Fruit fly (Drosophila melanogaster): ENCODE results near the gene Pkc98E.

Pkc98E gene

dm6 chr3R:29072834-29073233 lies 33.9 kb downstream of the Pkc98E start (continued):
- TF ChIP-seq Lpt (GFP tag; optimal IDR thresholded peaks at IDR 0.05), result peak; percentile 52
- TF ChIP-seq CG6854 (GFP tag; optimal IDR thresholded peaks at IDR 0.05), result no peak
- 0 out of 3 replicates have a peak, but pooled peaks have one; percentile 27 for TF ChIP-seq CG8119 (GFP tag; IDR thresholded peaks at IDR 0.05)
- TF ChIP-seq svp (GFP tag), result no peak
- TF ChIP-seq Eip78C (GFP tag), result peak; percentile 65
- peak; percentile 21 for TF ChIP-seq Eip75B (GFP tag; optimal IDR thresholded peaks at IDR 0.05)
- TF ChIP-seq acj6 (GFP tag; optimal IDR thresholded peaks at IDR 0.05), result no peak
- TF ChIP-seq Gug (GFP tag; IDR thresholded peaks at IDR 0.05), result no peak
- no peak for TF ChIP-seq Eip93F (GFP tag; optimal IDR thresholded peaks at IDR 0.05)
- peak; percentile 19 for TF ChIP-seq CG32006 (GFP tag; optimal IDR thresholded peaks at IDR 0.05)
- no peak for TF ChIP-seq esn (GFP tag; optimal IDR thresholded peaks at IDR 0.05)
- no peak for TF ChIP-seq net (GFP tag; optimal IDR thresholded peaks at IDR 0.05)
- TF ChIP-seq CG34406 (GFP tag; optimal IDR thresholded peaks at IDR 0.05), result no peak
- TF ChIP-seq achi (GFP tag; optimal IDR thresholded peaks at IDR 0.05), result peak; percentile 12
- no peak for TF ChIP-seq topi (GFP tag; optimal IDR thresholded peaks at IDR 0.05)
- TF ChIP-seq lz (GFP tag; optimal IDR thresholded peaks at IDR 0.05), result no peak
- TF ChIP-seq CG7368 (GFP tag; optimal IDR thresholded peaks at IDR 0.05), result no peak
- no peak for TF ChIP-seq eg (GFP tag; IDR thresholded peaks at IDR 0.05)
- TF ChIP-seq CG11294 (GFP tag; IDR thresholded peaks at IDR 0.05), result no peak
- TF ChIP-seq Sox14 (GFP tag; optimal IDR thresholded peaks at IDR 0.05), result peak; percentile 40
- TF ChIP-seq Hr4 (GFP tag; optimal IDR thresholded peaks at IDR 0.05), result no peak
- peak; percentile 52 for TF ChIP-seq Ets96B (tag; optimal IDR thresholded peaks at IDR 0.05)
- TF ChIP-seq fd85E (GFP tag; optimal IDR thresholded peaks at IDR 0.05), result no peak
- peak; percentile 5 for TF ChIP-seq CG10631 (GFP tag; optimal IDR thresholded peaks at IDR 0.05)
- no peak for TF ChIP-seq CG11902 (GFP tag; optimal IDR thresholded peaks at IDR 0.05)
- TF ChIP-seq Sox15 (GFP tag; optimal IDR thresholded peaks at IDR 0.05), result no peak
- peak; percentile 14 for TF ChIP-seq CG6808 (GFP tag; optimal IDR thresholded peaks at IDR 0.05)
- peak; percentile 22 for TF ChIP-seq OdsH (GFP tag; optimal IDR thresholded peaks at IDR 0.05)
- TF ChIP-seq CG6163 (GFP tag; IDR thresholded peaks at IDR 0.05), result peak; percentile 63; the same call in 2 of the 3 replicates
- TF ChIP-seq CG6276 (GFP tag; optimal IDR thresholded peaks at IDR 0.05), result no peak
- TF ChIP-seq fkh (GFP tag; optimal IDR thresholded peaks at IDR 0.05), result no peak

dm6 chr3R:29074001-29074609 lies 35.1 kb downstream of the Pkc98E start:
- TF ChIP-seq CG8632 (GFP tag; optimal IDR thresholded peaks at IDR 0.05) (no peak), CG3919 (GFP tag; optimal IDR thresholded peaks at IDR 0.05) (peak; percentile 28), Gug (GFP tag; IDR thresholded peaks at IDR 0.05) (no peak), fkh (GFP tag; optimal IDR thresholded peaks at IDR 0.05) (peak; percentile 88), Sox102F (GFP tag; optimal IDR thresholded peaks at IDR 0.05) (peak; percentile 44), eg (GFP tag; IDR thresholded peaks at IDR 0.05) (0 out of 3 replicates have a peak, but pooled peaks have one; percentile 45), CG15336 (GFP tag; IDR thresholded peaks at IDR 0.05) (peak; percentile 35; the same call in 1 of the 2 replicates), Sox15 (GFP tag; optimal IDR thresholded peaks at IDR 0.05) (no peak), spab (GFP tag; optimal IDR thresholded peaks at IDR 0.05) (peak; percentile 9), CG6163 (GFP tag; IDR thresholded peaks at IDR 0.05) (0 out of 3 replicates have a peak, but pooled peaks have one; percentile 29), dsx (GFP tag; optimal IDR thresholded peaks at IDR 0.05; ENCODE audit: poor library complexity, severe bottlenecking) (peak; percentile 57), Blimp-1 (GFP tag; optimal IDR thresholded peaks at IDR 0.05) (peak; percentile 55), salr (GFP tag; optimal IDR thresholded peaks at IDR 0.05) (peak in 1 of 2 experiments; percentile 45), Lpt (GFP tag; optimal IDR thresholded peaks at IDR 0.05) (peak; percentile 1), Hr39 (GFP tag; optimal IDR thresholded peaks at IDR 0.05) (no peak), CG31627 (GFP tag; optimal IDR thresholded peaks at IDR 0.05) (no peak), Sox14 (GFP tag; optimal IDR thresholded peaks at IDR 0.05) (peak; percentile 56), fd85E (GFP tag; optimal IDR thresholded peaks at IDR 0.05) (no peak), ss (GFP tag; optimal IDR thresholded peaks at IDR 0.05) (peak; percentile 52 to 58), Smox (GFP tag; optimal IDR thresholded peaks at IDR 0.05) (no peak), Eip78C (GFP tag) (peak; percentile 68), esn (GFP tag; optimal IDR thresholded peaks at IDR 0.05) (peak; percentile 27), vri (GFP tag; optimal IDR thresholded peaks at IDR 0.05) (peak; percentile 66), Eip75B (GFP tag; optimal IDR thresholded peaks at IDR 0.05) (no peak), Hr38 (GFP tag; optimal IDR thresholded peaks at IDR 0.05) (no peak), CG6854 (GFP tag; optimal IDR thresholded peaks at IDR 0.05) (peak; percentile 68), pdm3 (GFP tag; optimal IDR thresholded peaks at IDR 0.05) (no peak), CG10669 (GFP tag; optimal IDR thresholded peaks at IDR 0.05) (peak; percentile 19), OdsH (GFP tag; optimal IDR thresholded peaks at IDR 0.05) (no peak), topi (GFP tag; optimal IDR thresholded peaks at IDR 0.05) (peak; percentile 7), net (GFP tag; optimal IDR thresholded peaks at IDR 0.05) (peak; percentile 20), CG7368 (GFP tag; optimal IDR thresholded peaks at IDR 0.05) (peak; percentile 10), CG11902 (GFP tag; optimal IDR thresholded peaks at IDR 0.05) (no peak), CG8119 (GFP tag; IDR thresholded peaks at IDR 0.05) (0 out of 3 replicates have a peak, but pooled peaks have one; percentile 27)
